Fruit fly (Drosophila melanogaster) whole organism, embryonic: ENCODE data around the gene CG9132.

Experiments
- Abd-B ChIP-seq: fragments of 200-800 bp; sonication (Bioruptor generic); optimal IDR thresholded peaks from 2 replicates; lab custom pipeline; 2018; ENCODE audit warnings: missing biosample characterization, mild to moderate bottlenecking, missing genetic modification characterization, moderate library complexity
- Atf-2 ChIP-seq: fragments of 200-800 bp; sonication (Bioruptor generic); optimal IDR thresholded peaks from 2 replicates; lab custom pipeline; 2016; ENCODE audit warnings: missing biosample characterization, missing genetic modification characterization
- CG10543 ChIP-seq: fragments of 200-800 bp; sonication (Bioruptor generic); optimal IDR thresholded peaks from 3 replicates; lab custom pipeline; 2017; ENCODE audit warnings: missing biosample characterization, mild to moderate bottlenecking, missing genetic modification characterization, moderate library complexity
- CG11085 ChIP-seq: fragments of 200-800 bp; sonication (Bioruptor generic); IDR thresholded peaks from 2 replicates; pipeline ENCODE4 v1.3.6; 2022; ENCODE audit warnings: missing biosample characterization, missing genetic modification characterization
- CG12744 ChIP-seq: fragments of 200-800 bp; sonication (Bioruptor generic); optimal IDR thresholded peaks from 2 replicates; lab custom pipeline; 2016; ENCODE audit warnings: missing biosample characterization, missing genetic modification characterization
- CG13123 ChIP-seq: fragments of 200-800 bp; sonication (Bioruptor generic); optimal IDR thresholded peaks from 2 replicates; lab custom pipeline; 2016; ENCODE audit warnings: missing biosample characterization, missing genetic modification characterization
- CG14441 ChIP-seq: fragments of 200-800 bp; sonication (Bioruptor generic); IDR thresholded peaks from 2 replicates; pipeline ENCODE4 v1.3.6; 2022; ENCODE audit warnings: missing biosample characterization, missing genetic modification characterization
- CG16863 ChIP-seq: fragments of 200-800 bp; sonication (Bioruptor generic); optimal IDR thresholded peaks from 3 replicates; lab custom pipeline; 2016; ENCODE audit warnings: missing biosample characterization, missing genetic modification characterization
- CG18619 ChIP-seq: fragments of 200-800 bp; sonication (Bioruptor generic); optimal IDR thresholded peaks from 3 replicates; lab custom pipeline; 2017; ENCODE audit warnings: missing biosample characterization, mild to moderate bottlenecking, missing genetic modification characterization
- CG18764 ChIP-seq: fragments of 200-800 bp; sonication (Bioruptor generic); optimal IDR thresholded peaks from 3 replicates; lab custom pipeline; 2016; ENCODE audit warnings: missing biosample characterization, missing genetic modification characterization
- CG2129 ChIP-seq: fragments of 200-800 bp; sonication (Bioruptor generic); IDR thresholded peaks from 2 replicates; pipeline ENCODE4 v1.3.6; 2022; ENCODE audit warnings: missing biosample characterization, missing genetic modification characterization; ENCODE audit not compliant: partially characterized antibody
- CG2202 ChIP-seq: fragments of 200-800 bp; sonication (Bioruptor generic); optimal IDR thresholded peaks from 2 replicates; lab custom pipeline; 2018; ENCODE audit warnings: missing biosample characterization, mild to moderate bottlenecking, missing genetic modification characterization
- CG2678 ChIP-seq: fragments of 200-800 bp; sonication (Bioruptor generic); optimal IDR thresholded peaks from 3 replicates; lab custom pipeline; 2019; ENCODE audit warnings: missing biosample characterization, mild to moderate bottlenecking, missing genetic modification characterization, moderate library complexity
- CG2712 ChIP-seq: fragments of 200-800 bp; optimal IDR thresholded peaks from 3 replicates; lab custom pipeline; 2019; ENCODE audit warnings: missing biosample characterization, mild to moderate bottlenecking, missing genetic modification characterization, moderate library complexity
- CG31365 ChIP-seq: fragments of 200-800 bp; sonication (Bioruptor generic); optimal IDR thresholded peaks from 2 replicates; lab custom pipeline; 2018; ENCODE audit warnings: missing biosample characterization, mild to moderate bottlenecking, missing genetic modification characterization
- CG3281 ChIP-seq: fragments of 200-800 bp; sonication (Bioruptor generic); optimal IDR thresholded peaks from 3 replicates; lab custom pipeline; 2017; ENCODE audit warnings: missing biosample characterization, mild to moderate bottlenecking, missing genetic modification characterization
- CG43689 ChIP-seq: fragments of 200-800 bp; sonication (Bioruptor generic); IDR thresholded peaks from 2 replicates; pipeline ENCODE4 v1.3.6; 2022; ENCODE audit warnings: missing biosample characterization, missing genetic modification characterization
- CG4617 ChIP-seq: fragments of 200-800 bp; sonication (Bioruptor generic); optimal IDR thresholded peaks from 3 replicates; lab custom pipeline; 2016; ENCODE audit warnings: missing biosample characterization, missing genetic modification characterization, borderline replicate concordance
- CG4820 ChIP-seq: fragments of 200-800 bp; sonication (Bioruptor generic); optimal IDR thresholded peaks from 3 replicates; lab custom pipeline; 2016; ENCODE audit warnings: missing biosample characterization, missing genetic modification characterization
- CG6254 ChIP-seq: fragments of 200-800 bp; sonication (Bioruptor generic); optimal IDR thresholded peaks from 3 replicates; lab custom pipeline; 2017; ENCODE audit warnings: mild to moderate bottlenecking, missing biosample characterization, missing genetic modification reagents, missing genetic modification characterization
- CG6765 ChIP-seq: fragments of 200-800 bp; sonication (Bioruptor generic); optimal IDR thresholded peaks from 3 replicates; lab custom pipeline; 2017; ENCODE audit warnings: missing biosample characterization, mild to moderate bottlenecking, missing genetic modification characterization
- CG7372 ChIP-seq: fragments of 200-800 bp; sonication (Bioruptor generic); IDR thresholded peaks from 2 replicates; pipeline ENCODE4 v1.3.6; 2022; ENCODE audit warnings: missing biosample characterization, missing genetic modification characterization
- CG8290 ChIP-seq, 3 experiments: fragments of 200-800 bp; sonication (Bioruptor generic); optimal IDR thresholded peaks; 2 replicates each; lab custom pipeline; 2016 to 2019; ENCODE audit warnings: missing biosample characterization in 3 of 3, missing genetic modification characterization in 3 of 3, mild to moderate bottlenecking in 2 of 3, moderate library complexity in 1 of 3
- CG8388 ChIP-seq: fragments of 200-800 bp; sonication (Bioruptor generic); optimal IDR thresholded peaks from 2 replicates; lab custom pipeline; 2019; ENCODE audit warnings: missing biosample characterization, mild to moderate bottlenecking, missing genetic modification characterization, moderate library complexity
- CG8765 ChIP-seq: fragments of 200-800 bp; sonication (Bioruptor generic); IDR thresholded peaks from 2 replicates; pipeline ENCODE4 v1.3.6; 2022; ENCODE audit warnings: missing biosample characterization, missing genetic modification characterization
- CG9727 ChIP-seq: fragments of 200-800 bp; sonication (Bioruptor generic); optimal IDR thresholded peaks from 3 replicates; lab custom pipeline; 2017; ENCODE audit warnings: missing biosample characterization, mild to moderate bottlenecking, missing genetic modification characterization
- Dip2 ChIP-seq: fragments of 200-800 bp; sonication (Bioruptor generic); IDR thresholded peaks from 2 replicates; pipeline ENCODE4 v1.3.6; 2022; ENCODE audit warnings: missing biosample characterization, missing genetic modification characterization
- GATAe ChIP-seq: fragments of 200-800 bp; sonication (Bioruptor generic); conservative IDR thresholded peaks from 2 replicates; pipeline ENCODE4 v1.3.6; 2022; ENCODE audit warnings: missing biosample characterization, missing genetic modification characterization
- Gsc ChIP-seq: fragments of 200-800 bp; sonication (Bioruptor generic); IDR thresholded peaks from 2 replicates; pipeline ENCODE4 v1.3.6; 2022; ENCODE audit warnings: missing biosample characterization, missing genetic modification characterization
- H15 ChIP-seq: fragments of 200-800 bp; sonication (Bioruptor generic); IDR thresholded peaks from 3 replicates; pipeline ENCODE4 v1.3.6; 2022; ENCODE audit warnings: missing biosample characterization, missing genetic modification characterization
- NC2β ChIP-seq: fragments of 200-800 bp; sonication (Bioruptor generic); optimal IDR thresholded peaks from 2 replicates; lab custom pipeline; 2016; ENCODE audit warnings: missing biosample characterization, missing genetic modification characterization
- Pdp1 ChIP-seq, 2 experiments: fragments of 200-800 bp; sonication (Bioruptor generic); optimal IDR thresholded peaks; 3 replicates each; lab custom pipeline; 2016; ENCODE audit warnings: missing biosample characterization in 2 of 2, missing genetic modification characterization in 2 of 2, mild to moderate bottlenecking in 1 of 2, moderate library complexity in 1 of 2
- ara ChIP-seq: fragments of 200-800 bp; sonication (Bioruptor generic); IDR thresholded peaks from 2 replicates; pipeline ENCODE4 v1.3.6; 2022; ENCODE audit warnings: missing biosample characterization, missing genetic modification characterization
- bcd ChIP-seq: fragments of 200-800 bp; sonication (Bioruptor generic); optimal IDR thresholded peaks from 2 replicates; lab custom pipeline; 2017; ENCODE audit warnings: missing biosample characterization, mild to moderate bottlenecking, missing genetic modification characterization
- bsh ChIP-seq, 2 experiments: fragments of 200-800 bp; sonication (Bioruptor generic); optimal IDR thresholded peaks; 2 replicates each; lab custom pipeline; 2017 to 2018; ENCODE audit warnings: mild to moderate bottlenecking in 2 of 2, missing biosample characterization in 2 of 2, missing genetic modification characterization in 2 of 2, moderate library complexity in 1 of 2
- caup ChIP-seq: fragments of 200-800 bp; sonication (Bioruptor generic); optimal IDR thresholded peaks from 3 replicates; lab custom pipeline; 2017; ENCODE audit warnings: missing biosample characterization, mild to moderate bottlenecking, missing genetic modification characterization, moderate library complexity; ENCODE audit not compliant: severe bottlenecking
- corto ChIP-seq: fragments of 200-800 bp; sonication (Bioruptor generic); optimal IDR thresholded peaks from 2 replicates; lab custom pipeline; 2016; ENCODE audit warnings: missing biosample characterization, mild to moderate bottlenecking, missing genetic modification characterization, moderate library complexity
- dan ChIP-seq: fragments of 200-800 bp; sonication (Bioruptor generic); IDR thresholded peaks from 2 replicates; pipeline ENCODE4 v1.3.6; 2022; ENCODE audit warnings: missing biosample characterization, missing genetic modification characterization
- eyg ChIP-seq: fragments of 200-800 bp; sonication (Bioruptor generic); optimal IDR thresholded peaks from 3 replicates; lab custom pipeline; 2016; ENCODE audit warnings: missing biosample characterization, missing genetic modification characterization
- ftz-f1 ChIP-seq: fragments of 200-800 bp; sonication (Bioruptor generic); optimal IDR thresholded peaks from 2 replicates; lab custom pipeline; 2016; ENCODE audit warnings: missing biosample characterization, missing genetic modification characterization
- gfzf ChIP-seq: fragments of 200-800 bp; sonication (Bioruptor generic); optimal IDR thresholded peaks from 2 replicates; lab custom pipeline; 2016; ENCODE audit warnings: missing biosample characterization, mild to moderate bottlenecking, missing genetic modification characterization, moderate library complexity
- h ChIP-seq: fragments of >200 bp; optimal IDR thresholded peaks from 2 replicates; lab custom pipeline; 2017
- hb ChIP-seq: fragments of 200-800 bp; sonication (Bioruptor generic); IDR thresholded peaks from 3 replicates; pipeline ENCODE4 v1.3.6; 2022; ENCODE audit warnings: missing biosample characterization, missing genetic modification characterization; ENCODE audit not compliant: partially characterized antibody
- her ChIP-seq: fragments of 200-800 bp; sonication (Bioruptor generic); optimal IDR thresholded peaks from 2 replicates; lab custom pipeline; 2016; ENCODE audit warnings: missing biosample characterization, missing genetic modification characterization
- ranshi ChIP-seq: fragments of 200-800 bp; sonication (Bioruptor generic); IDR thresholded peaks from 2 replicates; pipeline ENCODE4 v1.3.6; 2022; ENCODE audit warnings: missing biosample characterization, missing genetic modification characterization
- sim ChIP-seq: fragments of 200-800 bp; sonication (Bioruptor generic); IDR thresholded peaks from 2 replicates; pipeline ENCODE4 v1.3.6; 2022; ENCODE audit warnings: missing biosample characterization, missing genetic modification characterization
- sima ChIP-seq: fragments of 200-800 bp; sonication (Bioruptor generic); optimal IDR thresholded peaks from 2 replicates; lab custom pipeline; 2016; ENCODE audit warnings: missing biosample characterization, missing genetic modification characterization
- sna ChIP-seq: fragments of 200-800 bp; sonication (Bioruptor generic); IDR thresholded peaks from 2 replicates; pipeline ENCODE4 v1.3.6; 2022; ENCODE audit warnings: missing biosample characterization, missing genetic modification characterization; ENCODE audit not compliant: partially characterized antibody
- sqz ChIP-seq: fragments of 200-800 bp; sonication (Bioruptor generic); optimal IDR thresholded peaks from 3 replicates; lab custom pipeline; 2018; ENCODE audit warnings: missing biosample characterization, mild to moderate bottlenecking, missing genetic modification characterization
- ttk ChIP-seq: fragments of 200-800 bp; sonication (Bioruptor generic); IDR thresholded peaks from 2 replicates; pipeline ENCODE4 v2.1.2; 2022; ENCODE audit warnings: missing biosample characterization, missing genetic modification characterization
- z ChIP-seq: fragments of 200-800 bp; sonication (Bioruptor generic); IDR thresholded peaks from 3 replicates; pipeline ENCODE4 v1.3.6; 2022; ENCODE audit warnings: missing biosample characterization, missing genetic modification characterization

Gene CG9132

dm6 chrX:16822080-16822479, 21.6 kb upstream of the CG9132 start (continued):
- TF ChIP-seq gfzf (GFP tag; lab: Kevin White, UChicago), result no peak
- no peak for TF ChIP-seq CG18619
- TF ChIP-seq CG2678 (tag; lab: Kevin White, UChicago), result peak; percentile 70
- no peak for TF ChIP-seq CG3281 (GFP tag; lab: Kevin White, UChicago)
- TF ChIP-seq CG43689 (GFP tag; lab: Robert Waterston, UW), result no peak
- TF ChIP-seq h (lab: Kevin White, UChicago), result no peak
- TF ChIP-seq CG18764 (GFP tag; lab: Kevin White, UChicago), result no peak
- no peak for TF ChIP-seq sima
- TF ChIP-seq ranshi (GFP tag; lab: Robert Waterston, UW), result 0 out of 2 replicates have a peak, but pooled peaks have one; percentile 32
- no peak for TF ChIP-seq Atf-2
- no peak for TF ChIP-seq z (GFP tag; lab: Robert Waterston, UW)
- no peak for TF ChIP-seq Dip2
- TF ChIP-seq sqz (GFP tag; lab: Kevin White, UChicago), result no peak
- TF ChIP-seq Pdp1 (GFP tag; optimal IDR thresholded peaks at IDR 0.05; lab: Kevin White, UChicago), result peak in 1 of 2 experiments; percentile 8
- no peak for TF ChIP-seq CG2202 (tag; lab: Kevin White, UChicago)
- no peak for TF ChIP-seq Gsc
- no peak for TF ChIP-seq corto (GFP tag; lab: Kevin White, UChicago)
- TF ChIP-seq ttk (GFP tag; lab: Robert Waterston, UW), result peak; percentile 64
- TF ChIP-seq CG6765 (GFP tag; lab: Kevin White, UChicago), result no peak
- peak; percentile 21 for TF ChIP-seq caup
- TF ChIP-seq hb (GFP tag; lab: Robert Waterston, UW), result no peak
- TF ChIP-seq GATAe (GFP tag; lab: Robert Waterston, UW), result 0 out of 2 replicates have a peak, but pooled peaks have one; percentile 12
- 0 out of 2 replicates have a peak, but pooled peaks have one; percentile 18 for TF ChIP-seq CG11085 (GFP tag; lab: Robert Waterston, UW)
- TF ChIP-seq CG10543 (GFP tag; lab: Kevin White, UChicago), result no peak
- TF ChIP-seq CG16863 (GFP tag; lab: Kevin White, UChicago), result no peak
- TF ChIP-seq Abd-B (GFP tag; lab: Kevin White, UChicago), result peak; percentile 34
- no peak for TF ChIP-seq dan (GFP tag; lab: Robert Waterston, UW)
- TF ChIP-seq CG6254 (GFP tag; lab: Kevin White, UChicago), result peak; percentile 25
- no peak for TF ChIP-seq sim (GFP tag; lab: Robert Waterston, UW)
- TF ChIP-seq H15 (GFP tag; lab: Robert Waterston, UW), result peak; percentile 46; the same call in 1 of the 3 replicates
- TF ChIP-seq bsh (GFP tag; optimal IDR thresholded peaks at IDR 0.05; lab: Kevin White, UChicago), result peak in 1 of 2 experiments; percentile 71
- no peak for TF ChIP-seq CG8290 (GFP tag; optimal IDR thresholded peaks at IDR 0.05; lab: Kevin White, UChicago)
- TF ChIP-seq CG8290 (tag; optimal IDR thresholded peaks at IDR 0.05; lab: Kevin White, UChicago), result peak in 1 of 2 experiments; percentile 19
- no peak for TF ChIP-seq ftz-f1 (GFP tag; lab: Kevin White, UChicago)
- TF ChIP-seq CG14441 (GFP tag; lab: Robert Waterston, UW), result peak; percentile 76
- peak; percentile 65; the same call in 1 of the 2 replicates for TF ChIP-seq ara (GFP tag; lab: Robert Waterston, UW)
- TF ChIP-seq bcd (GFP tag; lab: Kevin White, UChicago), result peak; percentile 41
- TF ChIP-seq eyg (GFP tag; lab: Kevin White, UChicago), result no peak
- TF ChIP-seq CG2129, result no peak
- TF ChIP-seq sna (GFP tag; lab: Robert Waterston, UW), result no peak
- no peak for TF ChIP-seq CG12744 (GFP tag; lab: Kevin White, UChicago)
- no peak for TF ChIP-seq NC2β (GFP tag; lab: Kevin White, UChicago)
- peak; percentile 61 for TF ChIP-seq CG2712
- TF ChIP-seq CG9727 (GFP tag; lab: Kevin White, UChicago), result no peak
- peak; percentile 13 for TF ChIP-seq CG4820 (GFP tag; lab: Kevin White, UChicago)
- TF ChIP-seq CG7372 (GFP tag; lab: Robert Waterston, UW), result no peak; the same call in 1 of the 2 replicates
- no peak for TF ChIP-seq CG4617
- TF ChIP-seq CG13123 (GFP tag; lab: Kevin White, UChicago), result no peak
- TF ChIP-seq her (GFP tag; lab: Kevin White, UChicago), result no peak
- peak; percentile 37 for TF ChIP-seq CG8388 (GFP tag; lab: Kevin White, UChicago)
- TF ChIP-seq CG31365 (tag; lab: Kevin White, UChicago), result no peak
- TF ChIP-seq CG8765 (GFP tag; lab: Robert Waterston, UW), result no peak
